Fruit fly (Drosophila melanogaster): ENCODE data around the gene CG45099.

DNA sequence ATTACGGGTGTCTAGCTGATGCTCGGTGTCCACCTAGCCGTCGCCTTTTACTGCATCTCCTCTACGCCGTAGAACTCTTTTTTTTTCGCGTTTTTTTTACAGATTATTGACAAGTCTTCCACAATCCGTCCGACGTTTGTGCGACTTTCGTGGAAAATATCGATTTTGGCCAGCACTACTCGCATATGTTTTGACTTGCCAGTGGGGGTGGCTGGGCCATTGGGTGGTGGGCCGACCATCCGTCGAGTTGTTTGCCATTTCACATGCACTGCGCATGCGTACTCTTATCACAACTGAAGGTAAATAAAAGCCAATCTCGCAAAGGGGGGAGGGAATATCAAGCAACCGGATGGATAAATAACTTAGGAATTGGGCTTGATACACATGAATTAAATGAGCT is 2.3 kb downstream of the CG45099 start, which contains the start of gene CG13409:
- TF ChIP-seq CG8478 (optimal IDR thresholded peaks at IDR 0.05) (no peak), CTCF (optimal IDR thresholded peaks at IDR 0.05) (no peak)

All from S2 (cell line).